Worm (Caenorhabditis elegans): ENCODE measurements around the gene K09F6.15.
"Not testable (repeated sequence)": the region's sequence is repeated elsewhere in the genome, so short reads cannot be mapped to it uniquely, and the experiment has no call there.

K09F6.15 gene

DNA sequence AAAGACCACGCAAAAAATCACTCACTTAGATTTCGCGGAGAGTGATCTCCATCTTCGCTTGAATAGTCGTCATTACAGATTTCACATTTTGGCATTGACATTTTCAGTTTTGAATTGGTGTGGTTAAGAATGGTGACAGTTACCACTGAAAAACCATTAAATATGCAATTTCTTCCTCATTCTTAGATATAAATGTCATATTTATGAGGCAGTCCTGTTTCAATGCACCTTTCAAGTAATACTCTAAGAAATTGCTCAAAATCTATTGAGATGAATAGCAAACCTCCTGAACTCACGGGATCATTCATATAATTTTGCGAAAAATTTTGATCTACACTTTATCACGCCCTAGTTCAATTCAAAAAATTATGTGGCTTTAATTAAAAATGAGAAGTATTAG, 14.7 kb upstream of the K09F6.15 start, which contains the start of gene K09F6.7:
K09F6.7 (minus strand) TSS at position 101 of the 400 bp plus-strand sequence.
- no peak for TF ChIP-seq dao-5 (tag; optimal IDR thresholded peaks at IDR 0.05)
- TF ChIP-seq him-1 (tag; optimal IDR thresholded peaks at IDR 0.05) = no peak
- no peak for TF ChIP-seq W03F9.2 (tag; optimal IDR thresholded peaks at IDR 0.05)

DNA sequence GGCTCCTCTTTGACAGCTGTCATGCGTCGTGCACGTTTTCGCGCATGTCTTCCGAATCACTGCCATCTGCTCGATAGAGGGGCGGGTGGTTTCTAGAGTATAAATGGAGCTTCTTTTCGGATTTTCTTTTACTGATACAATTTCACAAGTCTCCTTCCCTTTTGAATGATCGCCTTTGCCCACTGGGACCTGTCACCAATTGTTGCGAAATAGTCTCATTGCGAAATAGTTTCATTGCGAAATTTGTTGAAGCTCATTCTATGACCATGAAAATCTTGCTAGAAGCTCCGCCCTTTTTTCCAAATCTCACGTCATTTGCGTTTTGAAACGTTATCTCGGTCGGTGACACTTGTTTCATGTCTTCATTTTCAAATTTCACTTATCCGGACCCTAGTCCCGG, 12.1 kb upstream of the K09F6.15 start:
- no peak for TF ChIP-seq him-1 (tag; optimal IDR thresholded peaks at IDR 0.05)
- no peak for TF ChIP-seq W03F9.2 (tag; optimal IDR thresholded peaks at IDR 0.05)
- no peak for TF ChIP-seq dao-5 (tag; optimal IDR thresholded peaks at IDR 0.05)

DNA sequence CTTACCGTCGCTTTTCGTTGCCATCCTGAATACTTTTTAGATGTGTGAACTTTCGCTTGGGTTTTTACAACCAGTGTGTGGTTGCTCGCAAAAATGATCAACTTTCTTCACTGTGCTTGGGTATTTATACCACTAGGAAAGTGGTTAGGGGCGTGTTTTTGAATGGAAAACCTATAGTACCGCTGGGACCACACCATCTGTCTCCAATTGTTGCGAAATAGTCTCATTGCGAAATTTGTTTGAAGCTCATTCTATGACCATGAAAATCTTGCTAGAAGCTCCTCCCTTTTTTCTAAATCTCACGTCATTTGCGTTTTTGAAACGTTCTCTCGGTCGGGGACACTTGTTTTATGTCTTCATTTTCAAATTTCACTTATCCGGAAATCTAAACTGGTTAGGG, 11.5 kb upstream of the K09F6.15 start, which contains the start of the genes K09F6.10 and K09F6.13:
K09F6.10 (minus strand) TSS at position 86 of the 400 bp plus-strand sequence.
K09F6.13 (plus strand) TSS at position 317 of the 400 bp plus-strand sequence.
- no peak for TF ChIP-seq W03F9.2 (tag; optimal IDR thresholded peaks at IDR 0.05)
- no peak for TF ChIP-seq him-1 (tag; optimal IDR thresholded peaks at IDR 0.05)
- TF ChIP-seq dao-5 (tag; optimal IDR thresholded peaks at IDR 0.05) = no peak

DNA sequence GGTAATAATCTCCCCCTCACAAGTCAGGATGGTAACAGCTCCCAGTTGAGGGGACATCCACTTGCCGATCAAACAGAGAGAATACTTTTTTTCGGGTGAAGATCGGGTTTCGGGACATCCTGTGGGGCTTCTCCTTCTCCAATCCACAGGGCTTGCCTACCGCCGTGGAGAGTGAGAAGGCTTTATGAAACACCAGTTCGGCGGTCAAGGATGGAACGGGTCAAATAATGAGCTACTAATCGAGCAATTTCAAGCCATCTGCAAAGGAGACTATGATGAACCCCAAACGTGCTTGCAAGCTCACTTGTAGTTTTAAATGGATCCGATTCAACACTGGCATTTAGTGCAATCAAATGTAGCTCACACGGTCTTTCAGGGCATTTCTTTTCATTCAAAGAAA, 7.4 kb upstream of the K09F6.15 start:
- TF ChIP-seq dao-5 (tag; optimal IDR thresholded peaks at IDR 0.05) (no peak), him-1 (tag; optimal IDR thresholded peaks at IDR 0.05) (no peak), W03F9.2 (tag; optimal IDR thresholded peaks at IDR 0.05) (no peak)

DNA sequence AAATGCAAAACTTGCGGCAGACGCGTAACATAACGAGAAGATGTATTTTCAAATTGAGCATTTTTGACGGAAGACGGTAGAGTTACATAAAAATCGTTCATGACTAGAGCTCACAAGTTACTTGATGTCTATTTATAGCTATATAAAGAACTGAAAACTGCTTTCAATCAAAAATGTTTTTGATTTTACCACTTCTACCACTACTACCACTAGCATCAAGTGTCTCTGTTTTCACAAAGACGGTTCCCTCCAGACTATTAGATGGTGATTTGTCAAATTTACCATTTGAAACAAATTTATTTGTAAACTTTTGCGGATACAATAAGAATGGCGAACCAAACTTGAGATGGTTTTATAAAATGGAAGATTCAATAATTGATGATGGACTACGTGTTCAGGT, 5.3 kb upstream of the K09F6.15 start, which contains the start of gene K09F6.9:
K09F6.9 (minus strand) TSS at position 101 of the 400 bp plus-strand sequence.
- not testable (repeated sequence) for TF ChIP-seq dao-5, W03F9.2, him-1 (tag; optimal IDR thresholded peaks at IDR 0.05)

DNA sequence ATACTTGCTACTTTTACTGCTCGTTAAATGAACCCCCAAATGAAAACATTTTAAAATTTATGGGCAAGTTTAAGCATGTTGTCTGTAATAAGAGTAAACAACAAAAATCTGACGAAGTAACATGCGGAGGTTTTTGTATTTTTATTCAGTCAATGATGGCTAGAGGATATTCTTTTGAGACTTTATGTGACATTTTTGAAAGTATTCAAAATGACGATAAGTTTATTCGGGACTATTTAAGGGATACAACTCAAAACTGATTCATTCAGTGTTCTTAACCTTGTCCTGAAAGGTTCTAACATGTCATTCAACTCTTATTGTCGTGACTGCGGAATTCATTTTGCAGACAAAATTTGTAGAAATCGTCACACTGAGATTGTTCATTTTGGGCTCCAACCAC, 2.5 kb upstream of the K09F6.15 start, which contains the start of gene K09F6.11:
K09F6.11 (plus strand) TSS at position 301 of the 400 bp plus-strand sequence.
- no peak for TF ChIP-seq dao-5 (tag; optimal IDR thresholded peaks at IDR 0.05)
- no peak for TF ChIP-seq W03F9.2 (tag; optimal IDR thresholded peaks at IDR 0.05)
- TF ChIP-seq him-1 (tag; optimal IDR thresholded peaks at IDR 0.05) = no peak

DNA sequence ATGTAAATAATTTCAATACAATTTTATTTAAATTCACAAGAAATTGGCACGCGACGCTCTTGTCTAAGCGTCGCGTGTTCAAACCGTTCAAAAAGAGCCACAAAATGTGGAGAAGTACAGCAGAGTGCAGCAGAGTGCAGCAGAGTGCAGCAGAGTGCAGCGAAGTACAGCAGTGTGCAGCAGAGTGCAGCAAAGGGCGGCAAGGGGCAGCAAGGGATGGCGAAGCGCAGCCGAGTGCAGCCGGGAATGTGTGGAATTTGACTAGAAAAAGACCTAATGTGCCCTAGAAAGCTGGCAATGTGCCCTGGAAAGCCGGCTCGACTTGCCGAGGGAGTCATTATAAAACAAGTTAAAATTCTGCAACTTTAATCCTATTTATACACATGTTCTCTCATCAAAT, 1.9 kb upstream of the K09F6.15 start, which contains the start of gene K09F6.6:
K09F6.6 (minus strand) TSS at position 43 of the 400 bp plus-strand sequence.
- no peak for TF ChIP-seq dao-5 (tag; optimal IDR thresholded peaks at IDR 0.05)
- no peak for TF ChIP-seq W03F9.2 (tag; optimal IDR thresholded peaks at IDR 0.05)
- TF ChIP-seq him-1 (tag; optimal IDR thresholded peaks at IDR 0.05) = no peak

DNA sequence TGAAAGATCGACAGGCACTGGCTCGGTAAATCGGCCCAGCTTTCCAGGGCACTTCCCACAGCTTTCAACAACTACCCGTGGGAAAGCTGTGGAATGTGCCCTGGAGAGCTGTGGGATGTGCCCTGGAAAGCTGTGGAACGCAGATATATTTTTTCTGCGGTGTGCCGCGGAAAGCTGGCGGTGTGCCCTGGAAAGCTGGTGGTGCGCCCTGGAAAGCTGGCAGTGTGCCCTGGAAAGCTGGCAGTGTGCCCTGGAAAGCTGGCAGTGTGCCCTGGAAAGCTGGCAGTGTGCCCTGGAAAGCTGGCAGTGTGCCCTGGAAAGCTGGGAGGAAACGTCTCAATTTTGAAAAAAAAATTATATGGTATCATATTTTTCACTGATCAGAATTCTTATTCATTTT, 3.6 kb downstream of the K09F6.15 start:
- TF ChIP-seq dao-5 (tag; optimal IDR thresholded peaks at IDR 0.05) (no peak), W03F9.2 (tag; optimal IDR thresholded peaks at IDR 0.05) (no peak), him-1 (tag; optimal IDR thresholded peaks at IDR 0.05) (no peak)

DNA sequence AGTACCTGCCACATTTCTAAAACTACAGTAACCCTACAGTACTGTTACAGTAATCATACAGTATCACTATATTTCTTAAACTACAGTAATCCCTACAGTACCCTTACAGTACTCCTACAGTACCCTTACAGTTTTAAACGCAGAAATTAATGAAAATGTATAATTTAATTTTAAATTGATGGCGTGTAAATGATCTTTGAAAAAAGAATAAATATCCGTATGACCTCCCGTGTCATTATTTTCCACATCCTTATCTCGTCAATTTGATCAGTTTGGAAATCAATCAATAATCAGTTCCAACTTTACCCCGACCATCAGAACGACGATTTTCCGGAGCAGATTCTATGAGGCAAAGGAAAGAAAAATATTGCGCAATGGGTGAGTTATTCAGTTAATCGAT, 22.5 kb downstream of the K09F6.15 start, which contains the start of gene K09F6.3:
K09F6.3 (plus strand) TSS at position 301 of the 400 bp plus-strand sequence.
- not testable (repeated sequence) for TF ChIP-seq dao-5, W03F9.2, him-1 (tag; optimal IDR thresholded peaks at IDR 0.05)

DNA sequence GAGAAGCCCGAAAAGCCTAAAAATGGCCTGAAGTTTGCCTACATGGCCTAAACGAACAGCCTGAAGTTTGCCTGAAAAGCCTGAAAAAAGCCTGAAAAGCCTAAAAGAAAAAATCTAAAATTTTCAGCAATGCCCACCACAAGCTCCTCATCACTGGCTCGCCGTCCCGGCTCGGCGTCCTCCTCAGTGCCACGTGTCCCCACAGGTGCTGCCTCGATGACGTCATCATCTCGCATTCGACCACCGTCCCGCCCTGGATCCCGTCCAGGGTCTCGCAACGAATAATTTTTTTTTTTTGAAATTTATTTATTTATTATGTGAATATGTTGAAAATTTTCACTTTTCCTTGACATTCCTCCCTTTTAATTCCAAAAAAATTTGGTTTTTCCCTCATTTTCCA, 23.6 kb downstream of the K09F6.15 start:
- no peak for TF ChIP-seq W03F9.2 (tag; optimal IDR thresholded peaks at IDR 0.05)
- no peak for TF ChIP-seq him-1 (tag; optimal IDR thresholded peaks at IDR 0.05)
- no peak for TF ChIP-seq dao-5 (tag; optimal IDR thresholded peaks at IDR 0.05)

DNA sequence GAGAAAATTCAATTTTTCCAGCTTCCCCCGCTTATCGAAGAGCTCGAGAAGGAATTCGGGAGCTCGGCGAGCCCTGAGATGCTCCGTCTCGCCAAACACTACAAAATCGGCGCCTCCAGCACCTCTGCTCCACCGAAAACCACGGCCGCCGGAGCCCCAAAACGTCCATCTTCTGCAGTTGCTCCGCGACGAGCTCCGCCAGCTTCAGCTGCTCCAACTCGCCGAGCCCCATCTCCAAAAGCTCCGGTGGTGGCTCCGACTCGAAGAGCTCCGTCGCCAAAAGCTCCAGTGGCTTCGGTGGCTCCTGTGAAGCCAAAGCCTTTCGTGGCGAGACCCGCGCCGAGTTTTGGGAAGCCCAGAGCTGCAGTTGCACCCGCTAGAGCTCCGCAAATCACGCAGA, 25.7 kb downstream of the K09F6.15 start:
- no peak for TF ChIP-seq him-1 (tag; optimal IDR thresholded peaks at IDR 0.05)
- no peak for TF ChIP-seq dao-5 (tag; optimal IDR thresholded peaks at IDR 0.05)
- TF ChIP-seq W03F9.2 (tag; optimal IDR thresholded peaks at IDR 0.05) = no peak

DNA sequence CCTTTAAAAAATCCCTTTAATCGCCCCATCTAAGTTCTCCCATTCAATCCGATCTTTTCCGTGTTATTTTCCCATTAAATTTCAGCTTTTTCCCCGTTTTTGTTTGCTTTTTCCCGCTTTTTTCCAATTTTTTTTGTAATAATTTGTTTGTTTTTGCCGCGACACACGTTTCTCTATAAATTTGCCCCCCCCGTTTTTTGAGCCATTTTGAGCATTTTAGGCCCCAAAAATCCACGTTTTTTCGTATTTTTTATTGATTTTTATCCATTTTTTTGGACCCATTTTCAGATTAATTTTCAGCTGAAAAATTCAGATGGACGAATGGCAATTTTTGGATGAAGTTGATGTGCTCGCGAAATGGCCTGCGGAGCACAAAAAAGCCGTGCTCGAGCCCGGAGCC, 34.0 kb downstream of the K09F6.15 start, which contains the start of gene F54A3.2:
F54A3.2 (plus strand) TSS at position 301 of the 400 bp plus-strand sequence.
- TF ChIP-seq dao-5 (tag; optimal IDR thresholded peaks at IDR 0.05) (no peak), W03F9.2 (tag; optimal IDR thresholded peaks at IDR 0.05) (no peak), him-1 (tag; optimal IDR thresholded peaks at IDR 0.05) (no peak)

DNA sequence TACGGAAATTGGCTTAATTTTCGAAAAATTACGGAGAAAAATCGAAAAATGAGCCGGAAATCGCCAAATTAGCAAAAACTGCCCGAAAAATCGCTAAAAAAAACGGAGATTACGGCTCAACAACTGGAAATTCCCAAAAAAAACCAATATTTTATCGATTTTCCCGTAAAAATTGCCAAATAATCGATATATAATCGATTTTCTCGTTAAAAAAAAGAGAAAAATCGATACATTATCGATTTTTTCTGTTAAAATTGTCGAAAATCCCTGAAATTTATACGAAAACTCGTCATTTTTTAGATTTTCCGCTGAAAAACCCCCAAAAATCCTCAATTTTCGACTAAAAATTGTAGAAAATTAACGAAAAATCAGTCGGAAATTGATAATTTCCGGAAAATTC, 41.0 kb downstream of the K09F6.15 start:
- TF ChIP-seq W03F9.2 (tag; optimal IDR thresholded peaks at IDR 0.05) (no peak), him-1 (tag; optimal IDR thresholded peaks at IDR 0.05) (no peak), dao-5 (tag; optimal IDR thresholded peaks at IDR 0.05) (no peak)

DNA sequence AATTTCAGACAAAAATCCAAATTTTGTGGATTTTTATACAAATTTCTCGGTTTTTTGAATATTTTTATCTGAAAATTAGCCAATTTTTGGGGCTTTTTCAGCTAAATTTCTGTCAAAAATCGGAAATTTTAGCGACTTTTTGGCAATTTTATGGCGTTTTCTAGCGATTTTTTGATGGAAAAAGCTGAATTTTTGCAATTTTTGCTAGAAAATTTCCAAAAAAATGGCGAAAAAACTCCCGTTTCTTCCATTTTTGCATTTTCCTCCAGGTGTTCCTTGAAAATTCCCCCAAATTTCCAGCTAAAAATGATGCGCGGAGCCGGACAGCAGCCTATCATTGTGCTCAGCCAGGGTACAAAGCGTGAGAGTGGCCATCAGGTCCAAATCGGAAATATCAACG, 44.1 kb downstream of the K09F6.15 start, which contains the start of gene cct-3:
cct-3 (plus strand) TSS at position 301 of the 400 bp plus-strand sequence.
- no peak for TF ChIP-seq dao-5 (tag; optimal IDR thresholded peaks at IDR 0.05)

DNA sequence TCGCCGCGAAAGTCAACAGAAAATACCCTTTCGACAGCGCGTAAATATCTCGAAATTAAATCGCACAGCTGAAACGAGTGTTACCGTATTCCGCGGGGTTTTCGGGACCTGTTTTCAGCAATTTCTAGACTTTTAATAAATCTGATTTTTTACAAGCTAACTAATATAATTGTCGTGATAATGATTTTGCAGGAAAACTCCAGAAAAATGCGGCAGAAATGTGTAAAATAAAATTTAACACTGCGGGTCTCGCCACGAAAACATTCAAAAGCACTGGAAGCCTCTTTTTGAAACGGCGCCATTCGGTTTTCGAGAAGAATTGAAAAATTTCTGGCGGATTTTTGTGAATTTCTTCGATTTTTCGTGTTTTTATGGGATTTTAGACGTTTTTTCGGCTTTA, 44.9 kb downstream of the K09F6.15 start, which contains the start of gene F54A3.6:
F54A3.6 (minus strand) TSS at position 42 of the 400 bp plus-strand sequence.
- not testable (repeated sequence) for TF ChIP-seq W03F9.2, dao-5, him-1 (tag; optimal IDR thresholded peaks at IDR 0.05)

Data from whole organism, L4/young adult.